Worm (Caenorhabditis elegans): Measurements from ENCODE around the gene knl-1.

- TF ChIP-seq rcor-1 (GFP tag; IDR thresholded peaks at IDR 0.05), result peak; percentile 42; the same call in 1 of the 2 replicates
- no peak for TF ChIP-seq F52B5.7 (tag; optimal IDR thresholded peaks at IDR 0.05)
- no peak for TF ChIP-seq F49E8.2 (tag; optimal IDR thresholded peaks at IDR 0.05; ENCODE audit: insufficient read depth)
- TF ChIP-seq ztf-6 (GFP tag; IDR thresholded peaks at IDR 0.05), result no peak
- no peak; the same call in none of the 2 replicates for TF ChIP-seq B0336.3 (GFP tag; IDR thresholded peaks at IDR 0.05)
- TF ChIP-seq snpc-4 (GFP tag; optimal IDR thresholded peaks at IDR 0.05), result no peak
- TF ChIP-seq snpc-4 (tag; optimal IDR thresholded peaks at IDR 0.05), result peak; percentile 19 to 56 (median 26)
- no peak for TF ChIP-seq ztf-25 (GFP tag; IDR thresholded peaks at IDR 0.05)
- TF ChIP-seq tbx-9 (tag; optimal IDR thresholded peaks at IDR 0.05; ENCODE audit: borderline replicate concordance), result no peak
Observed at ce11 chrIII:8227511-8227910, 22.9 kb upstream of the knl-1 start, which contains the start of gene fbxl-1.

Data from whole organism, young adult.